Worm (Caenorhabditis elegans): Measurements from ENCODE around the gene sra-29.

DNA sequence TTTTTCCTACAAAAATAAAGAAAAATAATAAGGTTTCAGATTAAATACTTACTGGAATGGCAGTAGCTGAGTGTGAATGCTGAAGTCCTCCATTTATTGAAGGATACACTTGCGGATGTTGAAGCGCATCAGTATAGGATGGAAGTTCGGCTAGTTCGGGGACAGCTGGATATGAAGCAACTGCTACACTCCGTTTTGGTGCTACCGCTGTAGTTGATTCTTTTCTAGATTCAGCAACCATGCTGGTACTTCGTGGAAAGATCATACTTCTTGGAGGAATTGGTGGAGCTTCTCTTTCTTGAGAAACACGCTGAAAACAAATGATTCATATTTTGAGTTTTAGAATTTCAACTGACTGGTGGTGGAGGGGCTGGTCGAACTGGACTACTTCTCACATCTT lies 33.1 kb upstream of the sra-29 start:
- TF ChIP-seq mdl-1 (tag; optimal IDR thresholded peaks at IDR 0.05): no peak
- no peak for TF ChIP-seq nhr-237 (tag; optimal IDR thresholded peaks at IDR 0.05)
- TF ChIP-seq nhr-12 (tag; optimal IDR thresholded peaks at IDR 0.05): no peak

Measured in whole organism, L2 larva.